Worm (Caenorhabditis elegans): ENCODE results near the gene F28A10.8.
A peak's percentile ranks its signal among the peaks of the same experiment; 100 is the strongest.

Gene F28A10.8

DNA sequence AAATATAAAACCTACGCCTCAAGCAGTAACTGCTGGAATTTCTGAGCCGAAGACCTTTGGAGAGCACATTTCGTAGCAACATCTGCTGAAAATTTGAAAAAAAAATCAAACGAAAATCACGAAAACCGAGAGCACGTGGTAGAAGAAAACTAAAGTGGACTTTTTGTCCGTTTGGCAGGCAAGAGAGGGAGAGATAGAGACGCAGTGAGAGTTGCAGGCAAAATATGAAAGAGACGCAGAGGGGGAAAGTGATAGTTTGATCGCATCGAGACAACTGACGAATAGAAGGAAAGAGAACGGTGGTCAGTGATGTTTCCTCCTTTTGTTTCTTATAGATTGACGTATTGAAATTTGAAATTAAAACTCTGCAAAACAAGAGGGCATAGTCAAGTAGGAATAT, 10.2 kb upstream of the F28A10.8 start, which contains the start of the genes acdh-9 and F28A10.13 (continued):
- no peak for TF ChIP-seq pha-4 (GFP tag; IDR thresholded peaks at IDR 0.05)
- TF ChIP-seq pha-4 (tag; optimal IDR thresholded peaks at IDR 0.05): peak; percentile 57
- TF ChIP-seq rbr-2 (tag; optimal IDR thresholded peaks at IDR 0.05): no peak
- peak; percentile 2 for TF ChIP-seq dpl-1 (GFP tag; optimal IDR thresholded peaks at IDR 0.05)
- TF ChIP-seq nhr-10 (tag; optimal IDR thresholded peaks at IDR 0.05): peak; percentile 85
- peak; percentile 54 for TF ChIP-seq mes-2 (tag; optimal IDR thresholded peaks at IDR 0.05; ENCODE audit: poor library complexity, severe bottlenecking)
- no peak for TF ChIP-seq F49E8.2 (tag; optimal IDR thresholded peaks at IDR 0.05; ENCODE audit: borderline replicate concordance)
- peak; percentile 84 for TF ChIP-seq mep-1 (tag; optimal IDR thresholded peaks at IDR 0.05)
- TF ChIP-seq php-3 (GFP tag; IDR thresholded peaks at IDR 0.05): 0 out of 2 replicates have a peak, but pooled peaks have one; percentile 18
- TF ChIP-seq duxl-1 (tag; optimal IDR thresholded peaks at IDR 0.05; ENCODE audit: poor library complexity): peak; percentile 46
- TF ChIP-seq nhr-111 (GFP tag; optimal IDR thresholded peaks at IDR 0.05): no peak
- peak; percentile 46 for TF ChIP-seq ama-1 (optimal IDR thresholded peaks at IDR 0.05)
- peak; percentile 51 for TF ChIP-seq nhr-11 (tag; optimal IDR thresholded peaks at IDR 0.05)
- peak; percentile 89 for TF ChIP-seq hlh-11 (tag; optimal IDR thresholded peaks at IDR 0.05)
- TF ChIP-seq nhr-77 (tag; optimal IDR thresholded peaks at IDR 0.05): peak; percentile 36
- TF ChIP-seq hif-1 (tag; optimal IDR thresholded peaks at IDR 0.05): peak in 1 of 2 experiments; percentile 82
- TF ChIP-seq mxl-3 (GFP tag; optimal IDR thresholded peaks at IDR 0.05): peak; percentile 89
- no peak for TF ChIP-seq mdt-29 (GFP tag; IDR thresholded peaks at IDR 0.05)
- TF ChIP-seq ztf-11 (tag; optimal IDR thresholded peaks at IDR 0.05): no peak
- peak; percentile 86 for TF ChIP-seq hlh-30 (tag; optimal IDR thresholded peaks at IDR 0.05; ENCODE audit: insufficient read depth)
- TF ChIP-seq nhr-28 (tag; optimal IDR thresholded peaks at IDR 0.05): peak; percentile 83
- TF ChIP-seq aha-1 (tag): peak; percentile 98

DNA sequence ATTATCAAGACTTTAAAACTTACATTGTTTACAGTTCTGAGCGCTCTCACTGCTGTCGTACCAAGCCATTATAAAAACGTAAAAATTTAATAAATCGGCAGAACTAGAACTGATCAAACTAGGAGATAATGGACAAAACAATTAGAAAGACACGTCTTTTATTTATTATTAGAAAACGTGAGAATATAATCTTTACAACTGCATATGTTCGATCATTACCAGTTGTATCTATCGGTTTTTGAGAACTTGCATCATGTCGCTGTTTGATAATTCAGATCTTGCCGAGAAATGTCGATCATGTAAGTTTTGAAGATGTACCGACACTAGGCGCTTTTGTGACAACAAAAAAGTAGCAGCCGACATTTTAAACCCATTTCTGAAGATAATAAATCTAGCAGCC, 7.3 kb upstream of the F28A10.8 start, which contains the start of gene F28A10.7:
Gene F28A10.7 (minus strand): TSS at position 101 of the 400 bp plus-strand sequence.
- TF ChIP-seq daf-16 (GFP tag; optimal IDR thresholded peaks at IDR 0.05): no peak
- no peak for TF ChIP-seq daf-16 (tag; optimal IDR thresholded peaks at IDR 0.05)
- no peak for TF ChIP-seq egl-43 (GFP tag; IDR thresholded peaks at IDR 0.05)
- TF ChIP-seq F44E2.7 (GFP tag; IDR thresholded peaks at IDR 0.05): no peak
- no peak for TF ChIP-seq fos-1 (tag; optimal IDR thresholded peaks at IDR 0.05)
- TF ChIP-seq lin-39 (tag; optimal IDR thresholded peaks at IDR 0.05): no peak
- TF ChIP-seq daf-8 (GFP tag; IDR thresholded peaks at IDR 0.05): no peak

DNA sequence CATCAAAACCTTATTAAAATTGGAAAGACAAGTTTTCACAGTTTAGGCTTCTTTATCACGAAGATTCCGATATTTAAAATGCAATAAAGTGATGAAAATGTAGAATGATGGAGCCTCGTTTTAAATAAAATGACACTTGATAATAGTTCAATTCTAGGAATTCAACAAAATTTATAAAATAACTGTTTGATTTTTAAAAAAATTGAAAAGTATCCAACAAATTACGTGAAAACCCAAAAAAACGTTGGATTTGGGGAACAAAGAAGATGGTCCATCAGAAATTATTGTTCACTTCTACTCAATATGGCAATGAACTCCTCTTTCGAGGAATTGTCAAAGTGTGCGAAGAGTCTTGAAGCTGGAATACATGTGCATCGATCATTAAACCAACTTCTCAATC, 5.7 kb upstream of the F28A10.8 start, which contains the start of gene F28A10.4:
Gene F28A10.4 (plus strand): TSS at position 301 of the 400 bp plus-strand sequence.
- TF ChIP-seq lin-39 (tag; optimal IDR thresholded peaks at IDR 0.05): no peak
- no peak for TF ChIP-seq jun-1 (tag; optimal IDR thresholded peaks at IDR 0.05)
- TF ChIP-seq zag-1 (tag; optimal IDR thresholded peaks at IDR 0.05): no peak
- no peak for TF ChIP-seq set-16 (GFP tag; IDR thresholded peaks at IDR 0.05)
- TF ChIP-seq zfp-2 (tag; optimal IDR thresholded peaks at IDR 0.05): no peak
- TF ChIP-seq nhr-237 (tag; optimal IDR thresholded peaks at IDR 0.05): no peak
- TF ChIP-seq T20F7.1 (GFP tag; optimal IDR thresholded peaks at IDR 0.05): no peak
- no peak for TF ChIP-seq zip-11 (GFP tag; IDR thresholded peaks at IDR 0.05)
- no peak for TF ChIP-seq zfp-3 (GFP tag; conservative IDR thresholded peaks at IDR 0.05)
- no peak for TF ChIP-seq ceh-82 (tag; optimal IDR thresholded peaks at IDR 0.05)
- no peak for TF ChIP-seq nhr-10 (tag; optimal IDR thresholded peaks at IDR 0.05)
- TF ChIP-seq unc-62 (GFP tag; optimal IDR thresholded peaks at IDR 0.05 in 1 of 2): no peak
- TF ChIP-seq unc-62 (tag; optimal IDR thresholded peaks at IDR 0.05): no peak
- TF ChIP-seq lin-13 (GFP tag; optimal IDR thresholded peaks at IDR 0.05): no peak
- no peak for TF ChIP-seq pha-4 (GFP tag; IDR thresholded peaks at IDR 0.05)
- no peak for TF ChIP-seq pha-4 (tag; optimal IDR thresholded peaks at IDR 0.05)
- no peak for TF ChIP-seq ceh-32 (tag; optimal IDR thresholded peaks at IDR 0.05; ENCODE audit: poor library complexity)
- no peak for TF ChIP-seq tra-1 (GFP tag; IDR thresholded peaks at IDR 0.05)
- no peak for TF ChIP-seq ztf-7 (tag; optimal IDR thresholded peaks at IDR 0.05)
- TF ChIP-seq ama-1 (optimal IDR thresholded peaks at IDR 0.05): no peak

All from whole organism, L4 larva.